Worm (Caenorhabditis elegans) whole organism, mixed stage, embryonic: ENCODE results near the gene ZK177.3.

Experiments
- M03D4.4 ChIP-seq: sonication (generic microtip); optimal IDR thresholded peaks from 2 replicates; lab custom pipeline; 2017; ENCODE audit warnings: mild to moderate bottlenecking, missing genetic modification characterization, missing compliant biosample characterization
- bed-3 ChIP-seq: fragments of 200-800 bp; sonication (Bioruptor generic); optimal IDR thresholded peaks from 3 replicates; lab custom pipeline; 2018; ENCODE audit warnings: mild to moderate bottlenecking, missing genetic modification characterization, moderate library complexity, missing compliant biosample characterization
- blmp-1 ChIP-seq: fragments of 150-350 bp; optimal IDR thresholded peaks from 2 replicates; lab custom pipeline; 2014; ENCODE audit warnings: missing biosample characterization, missing genetic modification characterization
- ceh-39 ChIP-seq: fragments of 150-350 bp; optimal IDR thresholded peaks from 2 replicates; lab custom pipeline; 2014; ENCODE audit warnings: missing biosample characterization, missing genetic modification characterization
- ceh-43 ChIP-seq: fragments of 200-800 bp; sonication (Bioruptor generic); optimal IDR thresholded peaks from 2 replicates; lab custom pipeline; 2018; ENCODE audit warnings: mild to moderate bottlenecking, missing genetic modification characterization, moderate library complexity, missing compliant biosample characterization
- ceh-83 ChIP-seq: fragments of 200-800 bp; sonication (Bioruptor generic); optimal IDR thresholded peaks from 2 replicates; lab custom pipeline; 2018; ENCODE audit warnings: mild to moderate bottlenecking, missing genetic modification characterization, missing compliant biosample characterization
- ces-1 ChIP-seq: fragments of 150-350 bp; optimal IDR thresholded peaks from 2 replicates; lab custom pipeline; 2014; ENCODE audit warnings: missing biosample characterization, missing genetic modification reagents, missing genetic modification characterization
- cnd-1 ChIP-seq: fragments of 200-800 bp; sonication (Bioruptor generic); optimal IDR thresholded peaks from 2 replicates; lab custom pipeline; 2018; ENCODE audit warnings: mild to moderate bottlenecking, missing genetic modification characterization, missing compliant biosample characterization
- drap-1 ChIP-seq: fragments of 200-800 bp; sonication (Bioruptor generic); optimal IDR thresholded peaks from 3 replicates; lab custom pipeline; 2018; ENCODE audit warnings: mild to moderate bottlenecking, missing genetic modification characterization, missing compliant biosample characterization
- elt-1 ChIP-seq: sonication (generic microtip); optimal IDR thresholded peaks from 2 replicates; lab custom pipeline; 2017; ENCODE audit warnings: missing genetic modification characterization, mild to moderate bottlenecking, missing compliant biosample characterization, antibody characterized with exemption, moderate library complexity, borderline replicate concordance; ENCODE audit not compliant: insufficient read depth
- elt-3 ChIP-seq: fragments of 150-350 bp; optimal IDR thresholded peaks from 2 replicates; lab custom pipeline; 2014; ENCODE audit warnings: missing biosample characterization, missing genetic modification characterization
- flh-1 ChIP-seq: fragments of 200-800 bp; sonication (Bioruptor generic); optimal IDR thresholded peaks from 2 replicates; lab custom pipeline; 2018; ENCODE audit warnings: mild to moderate bottlenecking, missing genetic modification characterization, moderate library complexity, missing compliant biosample characterization
- ham-2 ChIP-seq: fragments of 200-800 bp; sonication (Bioruptor generic); optimal IDR thresholded peaks from 2 replicates; lab custom pipeline; 2018; ENCODE audit warnings: mild to moderate bottlenecking, missing genetic modification characterization, missing compliant biosample characterization
- hlh-1 ChIP-seq: fragments of 150-350 bp; optimal IDR thresholded peaks from 2 replicates; lab custom pipeline; 2014; ENCODE audit warnings: missing biosample characterization, missing genetic modification reagents, missing genetic modification characterization
- lin-32 ChIP-seq: fragments of 200-800 bp; sonication (Bioruptor generic); optimal IDR thresholded peaks from 2 replicates; lab custom pipeline; 2018; ENCODE audit warnings: mild to moderate bottlenecking, missing genetic modification characterization, missing compliant biosample characterization
- lsy-2 ChIP-seq: fragments of 150-350 bp; optimal IDR thresholded peaks from 2 replicates; lab custom pipeline; 2014; ENCODE audit warnings: missing biosample characterization, missing genetic modification characterization
- mab-5 ChIP-seq: fragments of 150-350 bp; optimal IDR thresholded peaks from 2 replicates; lab custom pipeline; 2014; ENCODE audit warnings: missing biosample characterization, missing genetic modification characterization
- mep-1 ChIP-seq: fragments of 150-350 bp; optimal IDR thresholded peaks from 2 replicates; lab custom pipeline; 2017; ENCODE audit warnings: missing biosample characterization, missing genetic modification reagents, missing genetic modification characterization, inconsistent platforms
- mls-2 ChIP-seq: sonication (generic microtip); optimal IDR thresholded peaks from 2 replicates; lab custom pipeline; 2016; ENCODE audit warnings: mild to moderate bottlenecking, missing genetic modification characterization, moderate library complexity, missing compliant biosample characterization
- nhr-12 ChIP-seq: fragments of 150-350 bp; optimal IDR thresholded peaks from 2 replicates; lab custom pipeline; 2014; ENCODE audit warnings: missing biosample characterization, missing genetic modification characterization
- nhr-237 ChIP-seq: fragments of 150-350 bp; optimal IDR thresholded peaks from 2 replicates; lab custom pipeline; 2014; ENCODE audit warnings: missing biosample characterization, missing genetic modification characterization
- nhr-28 ChIP-seq: fragments of 150-350 bp; optimal IDR thresholded peaks from 2 replicates; lab custom pipeline; 2014; ENCODE audit warnings: missing biosample characterization, missing genetic modification characterization
- pha-4 ChIP-seq: fragments of 150-350 bp; optimal IDR thresholded peaks from 2 replicates; lab custom pipeline; 2018; ENCODE audit warnings: missing biosample characterization, missing genetic modification reagents, missing genetic modification characterization
- sem-2 ChIP-seq: fragments of 200-800 bp; sonication (Bioruptor generic); optimal IDR thresholded peaks from 2 replicates; lab custom pipeline; 2018; ENCODE audit warnings: mild to moderate bottlenecking, missing genetic modification characterization, missing compliant biosample characterization
- snpc-4 ChIP-seq: fragments of 150-350 bp; optimal IDR thresholded peaks from 2 replicates; lab custom pipeline; 2014; ENCODE audit warnings: missing biosample characterization, missing genetic modification characterization
- tbx-8 ChIP-seq: fragments of 200-800 bp; sonication (Bioruptor generic); optimal IDR thresholded peaks from 2 replicates; lab custom pipeline; 2018; ENCODE audit warnings: mild to moderate bottlenecking, missing genetic modification characterization, moderate library complexity, missing compliant biosample characterization
- unc-120 ChIP-seq: sonication (generic microtip); optimal IDR thresholded peaks from 2 replicates; lab custom pipeline; 2017; ENCODE audit warnings: missing genetic modification characterization, missing compliant biosample characterization; ENCODE audit not compliant: poor library complexity, severe bottlenecking
- unc-39 ChIP-seq: fragments of 150-350 bp; optimal IDR thresholded peaks from 2 replicates; lab custom pipeline; 2014; ENCODE audit warnings: missing biosample characterization, missing genetic modification characterization
- unc-62 ChIP-seq: fragments of 150-350 bp; optimal IDR thresholded peaks from 2 replicates; lab custom pipeline; 2014; ENCODE audit warnings: missing biosample characterization, missing genetic modification reagents, missing genetic modification characterization
- zip-8 ChIP-seq: fragments of 150-350 bp; optimal IDR thresholded peaks from 2 replicates; lab custom pipeline; 2014; ENCODE audit warnings: missing biosample characterization, missing genetic modification characterization
- ztf-11 ChIP-seq: fragments of 150-350 bp; optimal IDR thresholded peaks from 2 replicates; lab custom pipeline; 2014; ENCODE audit warnings: missing biosample characterization, missing genetic modification characterization

The ZK177.3 gene

DNA sequence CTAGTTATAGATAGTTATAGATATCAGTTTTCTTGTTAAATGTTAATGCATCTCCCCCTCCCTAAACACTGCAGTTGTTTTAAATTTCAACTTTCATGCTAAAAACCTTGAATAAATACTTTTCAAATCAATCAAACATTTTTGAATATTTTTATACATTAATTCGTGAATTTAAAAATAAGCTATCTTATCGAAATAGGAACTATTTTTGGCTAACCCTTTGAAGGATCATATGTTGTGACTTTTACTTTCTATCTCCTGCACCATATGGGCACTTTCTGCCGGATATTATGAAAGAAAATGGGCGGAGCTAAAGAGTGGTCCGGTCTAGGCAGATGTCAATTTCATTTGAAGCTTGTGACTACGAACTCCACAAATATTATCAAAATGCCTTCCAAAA lies 7.0 kb downstream of the ZK177.3 start, which contains the start of gene ZK177.11:
TSS of gene ZK177.11 (plus strand) at position 301 of the 400 bp plus-strand sequence.
- no peak for TF ChIP-seq ces-1 (GFP tag; lab: Kevin White, UChicago)
- no peak for TF ChIP-seq unc-120
- TF ChIP-seq unc-39 (tag; lab: Kevin White, UChicago), result no peak
- TF ChIP-seq snpc-4, result no peak
- TF ChIP-seq sem-2, result no peak
- no peak for TF ChIP-seq hlh-1 (tag; lab: Kevin White, UChicago)

DNA sequence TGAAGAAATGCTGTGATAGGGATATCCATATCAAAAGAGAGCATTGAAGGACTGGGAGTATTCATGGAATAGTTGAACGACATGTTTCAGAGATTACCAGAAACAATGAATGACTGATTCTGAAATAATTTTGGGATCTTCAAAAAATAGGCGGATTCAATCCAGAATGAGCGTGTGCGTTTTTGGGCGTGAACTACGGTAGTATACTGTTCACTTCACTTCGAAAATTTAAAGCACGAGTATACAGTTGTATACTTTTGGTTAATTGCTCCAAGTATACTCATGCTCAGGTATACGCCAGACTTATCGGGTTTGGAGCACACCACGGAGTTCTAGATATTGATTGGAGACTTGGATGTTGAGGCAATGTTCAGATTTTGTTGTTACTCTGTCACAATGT lies 9.7 kb downstream of the ZK177.3 start, which contains the start of gene tbx-35:
TSS of gene tbx-35 (minus strand) at position 101 of the 400 bp plus-strand sequence.
- TF ChIP-seq elt-3 (tag; lab: Kevin White, UChicago) (no peak), lin-32 (GFP tag; lab: Kevin White, UChicago) (no peak), ztf-11 (tag; lab: Kevin White, UChicago) (no peak), tbx-8 (no peak), bed-3 (GFP tag; lab: Kevin White, UChicago) (no peak), hlh-1 (tag; lab: Kevin White, UChicago) (no peak), nhr-237 (tag; lab: Kevin White, UChicago) (no peak), drap-1 (GFP tag; lab: Kevin White, UChicago) (no peak), ham-2 (GFP tag; lab: Kevin White, UChicago) (no peak), pha-4 (tag; lab: Kevin White, UChicago) (no peak)

DNA sequence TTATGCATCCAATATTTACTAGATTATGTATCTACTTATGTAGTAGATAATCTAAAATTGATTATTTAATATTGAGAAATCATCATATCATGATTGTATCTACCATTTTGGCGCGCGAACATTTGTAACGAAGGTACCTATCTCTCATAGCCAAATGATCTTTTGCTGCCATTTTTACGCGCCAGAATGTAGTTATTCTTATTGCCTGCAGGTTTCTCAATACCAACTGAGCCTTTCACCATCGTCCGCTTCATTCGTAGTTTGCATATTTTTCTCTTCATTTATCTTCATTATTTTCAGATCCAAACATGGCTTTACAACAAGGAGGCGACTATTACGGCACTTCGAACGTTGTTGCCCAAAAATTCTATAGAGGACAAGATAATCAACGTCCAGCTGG lies 12.2 kb downstream of the ZK177.3 start, which contains the start of gene ZK177.1:
TSS of gene ZK177.1 (plus strand) at position 301 of the 400 bp plus-strand sequence.
- TF ChIP-seq drap-1 (GFP tag; lab: Kevin White, UChicago), result no peak
- no peak for TF ChIP-seq ces-1 (GFP tag; lab: Kevin White, UChicago)
- no peak for TF ChIP-seq elt-3 (tag; lab: Kevin White, UChicago)
- no peak for TF ChIP-seq nhr-28 (tag; lab: Kevin White, UChicago)
- no peak for TF ChIP-seq lin-32 (GFP tag; lab: Kevin White, UChicago)
- no peak for TF ChIP-seq mab-5
- no peak for TF ChIP-seq ceh-83
- TF ChIP-seq snpc-4, result no peak

DNA sequence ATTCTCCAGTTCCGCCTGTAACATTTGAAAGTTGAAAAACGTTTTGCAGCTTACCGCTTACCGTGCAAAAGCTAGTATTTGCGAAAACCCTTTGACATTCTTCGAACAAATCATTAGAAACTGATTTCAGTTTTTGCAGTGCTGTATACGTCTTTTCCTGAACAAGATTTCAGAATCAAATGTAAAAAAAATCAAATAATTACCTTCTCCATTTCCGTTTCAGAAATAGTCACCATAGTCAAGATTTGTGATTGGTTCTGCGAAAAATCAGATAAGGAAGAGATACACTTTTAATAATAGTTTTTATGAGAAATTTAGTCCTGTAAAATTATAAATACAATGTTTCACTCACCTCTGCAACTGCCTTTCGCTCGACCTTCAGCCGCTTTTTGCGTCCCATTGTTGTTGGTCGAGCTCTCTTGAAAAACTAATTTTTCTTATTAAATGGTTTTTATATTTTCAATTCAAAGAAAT lies 16.2 kb downstream of the ZK177.3 start, which contains the start of gene C17C3.9:
TSS of gene C17C3.9 (minus strand) at position 424 of the 474 bp plus-strand sequence.
- TF ChIP-seq unc-62 (GFP tag; lab: Kevin White, UChicago), result no peak
- no peak for TF ChIP-seq M03D4.4 (tag; lab: Kevin White, UChicago)
- TF ChIP-seq cnd-1 (tag; lab: Kevin White, UChicago), result no peak
- TF ChIP-seq zip-8 (tag; lab: Kevin White, UChicago), result no peak
- TF ChIP-seq unc-39 (tag; lab: Kevin White, UChicago), result no peak
- no peak for TF ChIP-seq pha-4 (tag; lab: Kevin White, UChicago)
- no peak for TF ChIP-seq ceh-43 (GFP tag; lab: Kevin White, UChicago)
- TF ChIP-seq lsy-2, result no peak
- no peak for TF ChIP-seq mls-2 (tag; lab: Kevin White, UChicago)
- TF ChIP-seq mep-1 (tag; lab: Kevin White, UChicago), result no peak
- no peak for TF ChIP-seq sem-2
- no peak for TF ChIP-seq ces-1 (GFP tag; lab: Kevin White, UChicago)
- TF ChIP-seq nhr-12, result no peak
- TF ChIP-seq flh-1 (GFP tag; lab: Kevin White, UChicago), result no peak
- no peak for TF ChIP-seq nhr-237 (tag; lab: Kevin White, UChicago)
- TF ChIP-seq elt-1 (tag; lab: Kevin White, UChicago), result no peak
- no peak for TF ChIP-seq blmp-1 (tag; lab: Kevin White, UChicago)

DNA sequence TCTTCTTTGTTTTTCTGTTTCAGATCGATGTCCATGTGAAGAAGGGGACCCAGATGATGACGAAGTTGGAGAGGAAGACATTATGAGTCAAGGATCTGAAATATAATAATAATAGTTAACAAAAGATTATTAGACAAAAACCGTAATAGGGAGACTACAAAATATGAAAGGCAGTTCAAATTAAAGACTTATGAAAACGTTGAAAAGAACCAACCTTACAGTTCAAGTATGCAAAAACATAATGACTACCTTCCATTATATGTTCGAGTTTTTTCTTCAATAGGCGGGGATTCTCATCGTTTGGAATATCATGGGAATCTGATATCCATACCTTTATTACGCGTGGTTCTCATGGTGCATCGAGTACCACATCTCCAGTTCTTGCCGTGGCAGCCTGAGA lies 18.0 kb downstream of the ZK177.3 start, which contains the start of gene hlh-26:
TSS of gene hlh-26 (minus strand) at position 101 of the 400 bp plus-strand sequence.
- no peak for TF ChIP-seq zip-8 (tag; lab: Kevin White, UChicago)
- TF ChIP-seq lsy-2, result no peak
- no peak for TF ChIP-seq lin-32 (GFP tag; lab: Kevin White, UChicago)
- TF ChIP-seq M03D4.4 (tag; lab: Kevin White, UChicago), result no peak
- TF ChIP-seq ceh-83, result no peak
- TF ChIP-seq mab-5, result no peak
- TF ChIP-seq elt-3 (tag; lab: Kevin White, UChicago), result no peak
- TF ChIP-seq mep-1 (tag; lab: Kevin White, UChicago), result no peak
- TF ChIP-seq nhr-12, result no peak
- no peak for TF ChIP-seq nhr-28 (tag; lab: Kevin White, UChicago)
- TF ChIP-seq ztf-11 (tag; lab: Kevin White, UChicago), result no peak
- no peak for TF ChIP-seq unc-120
- no peak for TF ChIP-seq snpc-4
- TF ChIP-seq nhr-237 (tag; lab: Kevin White, UChicago), result no peak
- TF ChIP-seq ces-1 (GFP tag; lab: Kevin White, UChicago), result no peak
- no peak for TF ChIP-seq ceh-39 (tag; lab: Kevin White, UChicago)
